Fruit fly (Drosophila melanogaster) whole organism, embryonic: Measurements from ENCODE around the gene CG31321.
A peak's percentile ranks its signal among the peaks of the same experiment; 100 is the strongest.

Source experiments
- BtbVII ChIP-seq: fragments of 200-800 bp; sonication (Bioruptor generic); optimal IDR thresholded peaks from 3 replicates; lab custom pipeline; 2017; ENCODE audit warnings: missing biosample characterization, mild to moderate bottlenecking, missing genetic modification characterization
- CG11560 ChIP-seq: fragments of 200-800 bp; sonication (Bioruptor generic); IDR thresholded peaks from 3 replicates; pipeline ENCODE4 v1.3.6; 2022; ENCODE audit warnings: missing biosample characterization, missing genetic modification characterization
- CG12769 ChIP-seq: fragments of 200-800 bp; sonication (Bioruptor generic); optimal IDR thresholded peaks from 2 replicates; lab custom pipeline; 2019; ENCODE audit warnings: missing biosample characterization, mild to moderate bottlenecking, missing genetic modification characterization, moderate library complexity
- CG12942 ChIP-seq: fragments of 200-800 bp; sonication (Bioruptor generic); optimal IDR thresholded peaks from 3 replicates; lab custom pipeline; 2016; ENCODE audit warnings: missing biosample characterization, missing genetic modification characterization
- CG15696 ChIP-seq: fragments of 200-800 bp; sonication (Bioruptor generic); optimal IDR thresholded peaks from 2 replicates; lab custom pipeline; 2019; ENCODE audit warnings: missing biosample characterization, mild to moderate bottlenecking, missing genetic modification characterization, moderate library complexity
- CG18011 ChIP-seq: fragments of 200-800 bp; sonication (Bioruptor generic); optimal IDR thresholded peaks from 2 replicates; lab custom pipeline; 2017; ENCODE audit warnings: missing biosample characterization, missing genetic modification characterization, mild to moderate bottlenecking, moderate library complexity, missing genotype
- CG18599 ChIP-seq: fragments of 200-800 bp; sonication (Bioruptor generic); optimal IDR thresholded peaks from 3 replicates; lab custom pipeline; 2017; ENCODE audit warnings: missing biosample characterization, missing genetic modification characterization, mild to moderate bottlenecking, moderate library complexity, missing genetic modification reagents
- CG34422 ChIP-seq: fragments of 200-800 bp; sonication (Bioruptor generic); IDR thresholded peaks from 3 replicates; pipeline ENCODE4 v1.3.6; 2022; ENCODE audit warnings: missing biosample characterization, missing genetic modification characterization
- CG4854 ChIP-seq: fragments of 200-800 bp; sonication (Bioruptor generic); optimal IDR thresholded peaks from 2 replicates; lab custom pipeline; 2016; ENCODE audit warnings: missing biosample characterization, missing genetic modification characterization, inconsistent platforms
- CG5180 ChIP-seq: fragments of 200-800 bp; sonication (Bioruptor generic); optimal IDR thresholded peaks from 3 replicates; lab custom pipeline; 2017; ENCODE audit warnings: missing biosample characterization, missing genetic modification characterization, mild to moderate bottlenecking, moderate library complexity, missing genetic modification reagents
- CG5953 ChIP-seq: fragments of 200-800 bp; sonication (Bioruptor generic); IDR thresholded peaks from 2 replicates; pipeline ENCODE4 v1.3.6; 2022; ENCODE audit warnings: missing biosample characterization, missing genetic modification characterization
- CG6689 ChIP-seq: fragments of 200-800 bp; sonication (Bioruptor generic); IDR thresholded peaks from 2 replicates; pipeline ENCODE4 v1.3.6; 2022; ENCODE audit warnings: missing biosample characterization, missing genetic modification characterization
- CG7786 ChIP-seq: fragments of 200-800 bp; sonication (Bioruptor generic); optimal IDR thresholded peaks from 2 replicates; lab custom pipeline; 2016; ENCODE audit warnings: missing biosample characterization, missing genetic modification characterization
- CG9797 ChIP-seq: fragments of 200-800 bp; sonication (Bioruptor generic); optimal IDR thresholded peaks from 3 replicates; lab custom pipeline; 2018; ENCODE audit warnings: missing biosample characterization, mild to moderate bottlenecking, missing genetic modification characterization
- Dek ChIP-seq: fragments of 200-800 bp; sonication (Bioruptor generic); optimal IDR thresholded peaks from 3 replicates; lab custom pipeline; 2019; ENCODE audit warnings: missing biosample characterization, mild to moderate bottlenecking, missing genetic modification characterization, moderate library complexity
- Dip2 ChIP-seq: fragments of 200-800 bp; sonication (Bioruptor generic); IDR thresholded peaks from 2 replicates; pipeline ENCODE4 v1.3.6; 2022; ENCODE audit warnings: missing biosample characterization, missing genetic modification characterization
- Drgx ChIP-seq: fragments of 200-800 bp; sonication (Bioruptor generic); IDR thresholded peaks from 2 replicates; pipeline ENCODE4 v1.3.6; 2022; ENCODE audit warnings: missing biosample characterization, missing genetic modification characterization
- Hmr ChIP-seq: fragments of 200-800 bp; sonication (Bioruptor generic); optimal IDR thresholded peaks from 3 replicates; lab custom pipeline; 2017; ENCODE audit warnings: mild to moderate bottlenecking, missing biosample characterization, missing genetic modification reagents, missing genetic modification characterization
- Med ChIP-seq: fragments of 200-800 bp; sonication (Bioruptor generic); peaks from one replicate; lab custom pipeline; 2016; ENCODE audit warnings: missing biosample characterization, missing genetic modification characterization, mild to moderate bottlenecking, inconsistent platforms, moderate library complexity
- NK7.1 ChIP-seq: fragments of 200-800 bp; sonication (Bioruptor generic); optimal IDR thresholded peaks from 3 replicates; lab custom pipeline; 2016; ENCODE audit warnings: missing biosample characterization, missing genetic modification characterization
- Oaz ChIP-seq: fragments of 200-800 bp; sonication (Bioruptor generic); IDR thresholded peaks from 2 replicates; pipeline ENCODE4 v1.3.6; 2022; ENCODE audit warnings: missing biosample characterization, missing genetic modification characterization
- Rfx ChIP-seq: fragments of 200-800 bp; sonication (Bioruptor generic); IDR thresholded peaks from 2 replicates; pipeline ENCODE4 v1.3.6; 2022; ENCODE audit warnings: missing biosample characterization, missing genetic modification characterization
- cad ChIP-seq: fragments of >200 bp; optimal IDR thresholded peaks from 2 replicates; lab custom pipeline; 2017; ENCODE audit warnings: missing biosample characterization, missing genetic modification characterization
- cas ChIP-seq: fragments of 200-800 bp; sonication (Bioruptor generic); IDR thresholded peaks from 2 replicates; pipeline ENCODE4 v1.3.6; 2022; ENCODE audit warnings: missing biosample characterization, missing genetic modification characterization
- chinmo ChIP-seq: fragments of 200-800 bp; sonication (Bioruptor generic); IDR thresholded peaks from 4 replicates; pipeline ENCODE4 v1.3.6; 2022; ENCODE audit warnings: missing biosample characterization, missing genetic modification characterization; ENCODE audit not compliant: partially characterized antibody
- cwo ChIP-seq: fragments of 200-800 bp; sonication (Bioruptor generic); optimal IDR thresholded peaks from 3 replicates; lab custom pipeline; 2017; ENCODE audit warnings: missing biosample characterization, missing genetic modification characterization, mild to moderate bottlenecking, moderate library complexity, missing genetic modification reagents
- dpn ChIP-seq, 2 experiments: fragments of 200-800 bp; sonication (Bioruptor generic); optimal IDR thresholded peaks; 3 replicates each; lab custom pipeline; 2016; ENCODE audit warnings: missing biosample characterization in 2 of 2, missing genetic modification characterization in 2 of 2
- exex ChIP-seq: fragments of 200-800 bp; sonication (Bioruptor generic); optimal IDR thresholded peaks from 4 replicates; lab custom pipeline; 2018; ENCODE audit warnings: missing biosample characterization, mild to moderate bottlenecking, missing genetic modification characterization, moderate library complexity
- fd64A ChIP-seq: fragments of 200-800 bp; sonication (Bioruptor generic); optimal IDR thresholded peaks from 3 replicates; lab custom pipeline; 2018; ENCODE audit warnings: missing biosample characterization, mild to moderate bottlenecking, missing genetic modification characterization
- her ChIP-seq: fragments of 200-800 bp; sonication (Bioruptor generic); optimal IDR thresholded peaks from 2 replicates; lab custom pipeline; 2016; ENCODE audit warnings: missing biosample characterization, missing genetic modification characterization
- kah ChIP-seq: fragments of 200-800 bp; sonication (Bioruptor generic); optimal IDR thresholded peaks from 2 replicates; lab custom pipeline; 2018; ENCODE audit warnings: missing biosample characterization, mild to moderate bottlenecking, missing genetic modification characterization
- mirr ChIP-seq: fragments of 200-800 bp; sonication (Bioruptor generic); optimal IDR thresholded peaks from 3 replicates; lab custom pipeline; 2018; ENCODE audit warnings: missing biosample characterization, mild to moderate bottlenecking, missing genetic modification characterization
- peb ChIP-seq: fragments of 200-800 bp; sonication (Bioruptor generic); IDR thresholded peaks from 2 replicates; pipeline ENCODE4 v1.3.6; 2022; ENCODE audit warnings: missing biosample characterization, missing genetic modification characterization
- sens ChIP-seq: fragments of 200-800 bp; sonication (Bioruptor generic); peaks from one replicate; lab custom pipeline; 2016; ENCODE audit warnings: missing biosample characterization, missing genetic modification characterization
- twi ChIP-seq: fragments of 200-800 bp; optimal IDR thresholded peaks from 2 replicates; lab custom pipeline; 2019; ENCODE audit warnings: missing biosample characterization, mild to moderate bottlenecking, missing genetic modification characterization, moderate library complexity
- vvl ChIP-seq: fragments of 200-800 bp; sonication (Bioruptor generic); IDR thresholded peaks from 2 replicates; pipeline ENCODE4 v1.3.6; 2022; ENCODE audit warnings: missing biosample characterization, missing genetic modification characterization
- wek ChIP-seq: fragments of 200-800 bp; sonication (Bioruptor generic); optimal IDR thresholded peaks from 3 replicates; lab custom pipeline; 2018; ENCODE audit warnings: missing biosample characterization, mild to moderate bottlenecking, missing genetic modification characterization, moderate library complexity
- zfh1 ChIP-seq: fragments of 200-800 bp; sonication (Bioruptor generic); IDR thresholded peaks from 3 replicates; pipeline ENCODE4 v1.3.6; 2022; ENCODE audit warnings: missing biosample characterization, missing genetic modification characterization

Gene CG31321

DNA sequence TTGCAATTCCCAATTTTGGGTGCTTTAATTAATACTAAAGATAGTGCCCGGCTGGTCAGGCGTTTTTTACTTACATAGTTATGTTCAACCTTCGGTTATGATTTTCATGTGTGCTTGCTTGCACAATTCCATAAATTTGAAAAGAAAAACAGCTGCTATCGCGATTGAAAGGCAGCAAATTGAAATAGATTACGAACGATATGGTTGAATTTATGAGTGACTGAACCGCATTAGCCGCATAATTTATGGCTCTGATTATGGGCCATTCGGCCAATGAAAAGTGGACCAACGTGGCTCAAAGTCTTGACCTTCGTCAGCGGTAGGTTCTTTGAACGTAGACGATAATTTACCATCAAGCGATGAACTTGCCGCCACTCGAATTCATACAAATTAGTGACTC is 14.0 kb upstream of the CG31321 start (continued):
- TF ChIP-seq exex (tag; lab: Kevin White, UChicago) (peak; percentile 97), CG12942 (GFP tag; lab: Kevin White, UChicago) (no peak), chinmo (GFP tag; lab: Robert Waterston, UW) (peak; percentile 70; the same call in 1 of the 4 replicates), twi (tag; lab: Kevin White, UChicago) (no peak), CG4854 (no peak), vvl (GFP tag; lab: Robert Waterston, UW) (no peak), CG9797 (GFP tag; lab: Kevin White, UChicago) (no peak), cad (GFP tag; lab: Kevin White, UChicago) (no peak)

- TF ChIP-seq Med (GFP tag; lab: Kevin White, UChicago) (peak; percentile 52), CG18599 (peak; percentile 24), CG15696 (tag; lab: Kevin White, UChicago) (no peak), CG18011 (no peak), BtbVII (GFP tag; lab: Kevin White, UChicago) (peak; percentile 21), Hmr (GFP tag; lab: Kevin White, UChicago) (peak; percentile 18), sens (GFP tag; lab: Kevin White, UChicago) (peak; percentile 42)
- TF ChIP-seq, all 482 proteins: peak for 5
These were observed 13.5 kb upstream of the CG31321 start for dm6 chr3R:14296700-14297099.

dm6 chr3R:14297489-14297888 is 12.7 kb upstream of the CG31321 start:
- no peak for TF ChIP-seq dpn (GFP tag; optimal IDR thresholded peaks at IDR 0.05; lab: Kevin White, UChicago)
- no peak for TF ChIP-seq CG4854
- peak; percentile 94 for TF ChIP-seq CG5180 (GFP tag; lab: Kevin White, UChicago)
- no peak for TF ChIP-seq her (GFP tag; lab: Kevin White, UChicago)
- TF ChIP-seq CG12769 (tag; lab: Kevin White, UChicago) = peak; percentile 48
- TF ChIP-seq Dek = no peak
- no peak for TF ChIP-seq Oaz (GFP tag; lab: Robert Waterston, UW)
- TF ChIP-seq cas = no peak
- no peak for TF ChIP-seq Dip2 (GFP tag; lab: Robert Waterston, UW)
- no peak for TF ChIP-seq peb (GFP tag; lab: Robert Waterston, UW)
- TF ChIP-seq NK7.1 (GFP tag; lab: Kevin White, UChicago) = no peak
- no peak for TF ChIP-seq BtbVII (GFP tag; lab: Kevin White, UChicago)
- TF ChIP-seq CG7786 (GFP tag; lab: Kevin White, UChicago) = no peak
- no peak for TF ChIP-seq fd64A (GFP tag; lab: Kevin White, UChicago)
- TF ChIP-seq CG11560 = no peak
- TF ChIP-seq vvl (GFP tag; lab: Robert Waterston, UW) = peak; percentile 23; the same call in 1 of the 2 replicates
- no peak for TF ChIP-seq Rfx
- peak; percentile 5 for TF ChIP-seq wek (GFP tag; lab: Kevin White, UChicago)
- no peak for TF ChIP-seq CG34422 (GFP tag; lab: Robert Waterston, UW)
- TF ChIP-seq Med (GFP tag; lab: Kevin White, UChicago) = peak; percentile 51
- TF ChIP-seq CG6689 (GFP tag; lab: Robert Waterston, UW) = no peak
- no peak for TF ChIP-seq kah
- TF ChIP-seq CG5953 (GFP tag; lab: Robert Waterston, UW) = no peak
- TF ChIP-seq zfh1 (GFP tag; lab: Robert Waterston, UW) = no peak
- peak; percentile 47 for TF ChIP-seq cwo (GFP tag; lab: Kevin White, UChicago)
- TF ChIP-seq chinmo (GFP tag; lab: Robert Waterston, UW) = 0 out of 4 replicates have a peak, but pooled peaks have one; percentile 63
- TF ChIP-seq mirr (GFP tag; lab: Kevin White, UChicago) = no peak
- TF ChIP-seq Drgx (GFP tag; lab: Robert Waterston, UW) = 0 out of 2 replicates have a peak, but pooled peaks have one; percentile 8
